Worm (Caenorhabditis elegans): Measurements from ENCODE around the gene ent-2.
A peak's percentile ranks its signal among the peaks of the same experiment; 100 is the strongest.

Gene ent-2

DNA sequence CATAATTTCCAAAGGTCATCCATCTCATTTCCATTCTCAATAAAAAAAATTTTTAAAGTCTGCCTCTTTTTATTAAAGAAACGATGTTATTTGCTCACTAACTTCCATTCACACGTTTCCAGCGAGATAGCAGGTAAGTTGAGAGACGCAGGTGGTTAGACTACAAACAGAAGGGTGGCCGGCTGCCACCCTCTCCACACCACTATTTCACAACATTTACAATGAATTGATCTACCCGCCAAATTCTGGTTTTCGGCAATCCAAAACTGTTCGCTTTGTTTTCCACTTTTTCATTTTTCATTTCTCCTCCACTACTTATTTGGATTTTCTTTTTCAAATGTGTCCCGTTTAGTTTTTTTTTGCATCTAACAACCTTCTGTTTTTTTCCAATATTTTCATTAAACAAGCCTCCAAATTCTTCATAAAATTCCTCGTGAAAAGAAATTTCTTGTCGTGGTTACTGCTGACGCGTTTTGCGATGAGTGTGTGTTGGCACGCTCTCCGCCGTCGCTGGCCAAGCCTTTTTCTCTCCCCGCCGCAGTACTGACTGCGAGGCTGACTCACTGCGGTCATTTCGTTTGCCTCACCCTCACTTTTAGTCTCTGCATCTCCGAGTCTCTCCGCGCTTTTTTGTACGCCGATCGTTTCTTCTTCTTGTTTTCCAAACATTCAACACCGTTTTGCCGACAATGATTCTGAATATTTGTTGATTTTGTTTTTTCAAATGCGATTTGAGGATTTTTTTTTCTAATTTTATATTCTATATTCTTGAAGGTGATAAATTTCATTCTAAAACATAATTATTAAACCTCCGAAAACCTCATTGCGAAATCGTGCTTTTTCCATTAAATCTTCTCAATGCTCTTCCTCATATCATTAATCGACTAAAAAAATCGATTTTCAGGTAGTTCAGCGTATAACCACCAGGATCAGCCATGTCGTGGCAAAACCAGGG lies 32.6 kb upstream of the ent-2 start, which contains the start of gene dyn-1:
TSS of gene dyn-1 (plus strand) at position 905 of the 955 bp plus-strand sequence.
- TF ChIP-seq zag-1 (tag; optimal IDR thresholded peaks at IDR 0.05) (no peak), ceh-28 (tag; optimal IDR thresholded peaks at IDR 0.05) (peak; percentile 9), lin-15B (tag; optimal IDR thresholded peaks at IDR 0.05) (peak; percentile 39), elt-1 (tag; optimal IDR thresholded peaks at IDR 0.05) (no peak), pha-4 (tag; optimal IDR thresholded peaks at IDR 0.05) (peak; percentile 62), eor-1 (tag; optimal IDR thresholded peaks at IDR 0.05) (no peak), nhr-23 (tag; optimal IDR thresholded peaks at IDR 0.05) (peak; percentile 69), ZK546.5 (tag; optimal IDR thresholded peaks at IDR 0.05) (no peak), ztf-11 (tag; optimal IDR thresholded peaks at IDR 0.05) (no peak), aly-2 (tag; optimal IDR thresholded peaks at IDR 0.05) (no peak), elt-3 (tag; optimal IDR thresholded peaks at IDR 0.05) (no peak), unc-62 (GFP tag; optimal IDR thresholded peaks at IDR 0.05) (no peak), tbx-2 (tag; optimal IDR thresholded peaks at IDR 0.05) (peak; percentile 22), nfya-1 (tag; optimal IDR thresholded peaks at IDR 0.05; ENCODE audit: insufficient read depth) (peak; percentile 66), nhr-237 (tag; optimal IDR thresholded peaks at IDR 0.05) (no peak), nhr-77 (tag; optimal IDR thresholded peaks at IDR 0.05) (no peak), hmg-11 (tag; optimal IDR thresholded peaks at IDR 0.05) (peak; percentile 48), R02D3.7 (tag; optimal IDR thresholded peaks at IDR 0.05) (peak; percentile 8), nhr-25 (tag; optimal IDR thresholded peaks at IDR 0.05) (peak; percentile 88), mdl-1 (tag; optimal IDR thresholded peaks at IDR 0.05) (no peak), lin-39 (tag; optimal IDR thresholded peaks at IDR 0.05) (peak; percentile 21), nhr-12 (tag; optimal IDR thresholded peaks at IDR 0.05) (no peak), egl-5 (tag; optimal IDR thresholded peaks at IDR 0.05) (no peak), skn-1 (tag; optimal IDR thresholded peaks at IDR 0.05) (no peak), mml-1 (tag; optimal IDR thresholded peaks at IDR 0.05) (no peak), fos-1 (tag; optimal IDR thresholded peaks at IDR 0.05) (peak; percentile 49), ceh-16 (tag; optimal IDR thresholded peaks at IDR 0.05) (no peak), unc-39 (tag; optimal IDR thresholded peaks at IDR 0.05) (no peak), snpc-4 (tag; optimal IDR thresholded peaks at IDR 0.05) (peak; percentile 80), daf-12 (tag; optimal IDR thresholded peaks at IDR 0.05) (no peak), egl-27 (tag; optimal IDR thresholded peaks at IDR 0.05) (no peak), ceh-9 (tag; optimal IDR thresholded peaks at IDR 0.05) (no peak), ztf-4 (tag; optimal IDR thresholded peaks at IDR 0.05) (no peak), nhr-11 (tag; optimal IDR thresholded peaks at IDR 0.05) (no peak), ama-1 (optimal IDR thresholded peaks at IDR 0.05) (no peak), elt-2 (tag; optimal IDR thresholded peaks at IDR 0.05) (peak; percentile 52), fkh-10 (GFP tag; optimal IDR thresholded peaks at IDR 0.05) (no peak), nhr-67 (tag; optimal IDR thresholded peaks at IDR 0.05) (no peak), nhr-28 (tag; optimal IDR thresholded peaks at IDR 0.05) (no peak), pqm-1 (tag; optimal IDR thresholded peaks at IDR 0.05) (peak; percentile 3), fkh-2 (tag; optimal IDR thresholded peaks at IDR 0.05) (no peak), lsy-12 (tag; optimal IDR thresholded peaks at IDR 0.05) (peak; percentile 47), nhr-76 (tag; optimal IDR thresholded peaks at IDR 0.05) (no peak), jun-1 (tag; optimal IDR thresholded peaks at IDR 0.05) (peak; percentile 29), sea-2 (GFP tag; optimal IDR thresholded peaks at IDR 0.05) (no peak), nhr-43 (tag; optimal IDR thresholded peaks at IDR 0.05; ENCODE audit: poor library complexity, severe bottlenecking) (peak; percentile 65), ceh-82 (tag; optimal IDR thresholded peaks at IDR 0.05) (no peak)
